Fruit fly (Drosophila melanogaster): ENCODE data around the gene CG33303.

Gene CG33303

dm6 chr2L:10387869-10388726 is 12.5 kb upstream of the CG33303 start, which contains the start of gene da (continued):
- TF ChIP-seq pum (GFP tag; optimal IDR thresholded peaks at IDR 0.05) (peak; percentile 56), Ptx1 (GFP tag; IDR thresholded peaks at IDR 0.05) (peak; percentile 54), aop (GFP tag; IDR thresholded peaks at IDR 0.05) (no peak), CG9797 (GFP tag; optimal IDR thresholded peaks at IDR 0.05) (peak; percentile 58), H2.0 (GFP tag; IDR thresholded peaks at IDR 0.05) (peak; percentile 60), salm (tag; optimal IDR thresholded peaks at IDR 0.05) (peak; percentile 29), bab2 (GFP tag; optimal IDR thresholded peaks at IDR 0.05) (no peak), CG3163 (GFP tag; optimal IDR thresholded peaks at IDR 0.05) (no peak), Tbp (GFP tag; optimal IDR thresholded peaks at IDR 0.05) (no peak), CG14710 (tag; optimal IDR thresholded peaks at IDR 0.05) (peak; percentile 74), CG10209 (GFP tag; optimal IDR thresholded peaks at IDR 0.05) (peak; percentile 52), CG14050 (GFP tag; IDR thresholded peaks at IDR 0.05) (no peak), Myb (GFP tag; optimal IDR thresholded peaks at IDR 0.05) (peak; percentile 29), CG14965 (GFP tag; optimal IDR thresholded peaks at IDR 0.05; ENCODE audit: borderline replicate concordance) (no peak), prd (optimal IDR thresholded peaks at IDR 0.05) (no peak), prd (GFP tag; IDR thresholded peaks at IDR 0.05) (peak; percentile 74), CG13296 (GFP tag; optimal IDR thresholded peaks at IDR 0.05) (peak; percentile 16), Dip3 (GFP tag; optimal IDR thresholded peaks at IDR 0.05) (peak; percentile 45), CG16813 (GFP tag; IDR thresholded peaks at IDR 0.05; ENCODE audit: partially characterized antibody) (peak; percentile 64), pros (GFP tag; optimal IDR thresholded peaks at IDR 0.05) (no peak), Neu2 (GFP tag; optimal IDR thresholded peaks at IDR 0.05; ENCODE audit: borderline replicate concordance) (no peak), C15 (GFP tag; IDR thresholded peaks at IDR 0.05) (no peak), Max (GFP tag; optimal IDR thresholded peaks at IDR 0.05) (peak; percentile 5), Meics (GFP tag; optimal IDR thresholded peaks at IDR 0.05) (peak; percentile 61), tll (GFP tag; optimal IDR thresholded peaks at IDR 0.05) (peak in 1 of 2 experiments; percentile 12), CG11093 (GFP tag; IDR thresholded peaks at IDR 0.05) (no peak), CG9817 (tag; optimal IDR thresholded peaks at IDR 0.05) (no peak), CG6683 (GFP tag; optimal IDR thresholded peaks at IDR 0.05) (no peak), TFAM (GFP tag; optimal IDR thresholded peaks at IDR 0.05) (no peak), zen2 (GFP tag; IDR thresholded peaks at IDR 0.05; ENCODE audit: partially characterized antibody) (no peak), mld (GFP tag; IDR thresholded peaks at IDR 0.05; ENCODE audit: partially characterized antibody) (no peak), CG1603 (tag; optimal IDR thresholded peaks at IDR 0.05) (peak; percentile 97), Bgb (GFP tag; IDR thresholded peaks at IDR 0.05; ENCODE audit: partially characterized antibody) (peak; percentile 49; the same call in 1 of the 2 replicates), ftz-f1 (GFP tag; optimal IDR thresholded peaks at IDR 0.05) (no peak), CG4707 (GFP tag; optimal IDR thresholded peaks at IDR 0.05) (no peak), CG18619 (GFP tag; optimal IDR thresholded peaks at IDR 0.05) (peak; percentile 61), CG32772 (GFP tag; IDR thresholded peaks at IDR 0.05) (no peak; the same call in 1 of the 2 replicates), CrebB (tag; optimal IDR thresholded peaks at IDR 0.05) (peak; percentile 43), CG7963 (GFP tag; IDR thresholded peaks at IDR 0.05; ENCODE audit: partially characterized antibody) (peak; percentile 44; the same call in 1 of the 3 replicates), ERR (GFP tag; optimal IDR thresholded peaks at IDR 0.05) (no peak), Antp (GFP tag; optimal IDR thresholded peaks at IDR 0.05) (peak; percentile 57), ATbp (GFP tag; optimal IDR thresholded peaks at IDR 0.05) (no peak), HLH3B (GFP tag; IDR thresholded peaks at IDR 0.05) (peak; percentile 52), Hmr (GFP tag; optimal IDR thresholded peaks at IDR 0.05) (peak; percentile 63), CG11504 (tag; optimal IDR thresholded peaks at IDR 0.05) (peak; percentile 72), CG3847 (GFP tag; IDR thresholded peaks at IDR 0.05) (peak; percentile 15; the same call in 1 of the 2 replicates), fu2 (GFP tag; optimal IDR thresholded peaks at IDR 0.05) (peak; percentile 32), sd (tag; optimal IDR thresholded peaks at IDR 0.05) (peak; percentile 46)

All from whole organism, embryonic.